Fruit fly (Drosophila melanogaster): ENCODE measurements around the gene CG43895.

Gene CG43895

dm6 chr3L:21841079-21841478 is 27.6 kb upstream of the CG43895 start, which contains the start of gene P5CDh1:
Gene P5CDh1, minus strand, starts transcription at chr3L:21841356.
- TF ChIP-seq fd59A (GFP tag; optimal IDR thresholded peaks at IDR 0.05): no peak
- TF ChIP-seq Blimp-1 (GFP tag; optimal IDR thresholded peaks at IDR 0.05): no peak
- TF ChIP-seq fkh (GFP tag; optimal IDR thresholded peaks at IDR 0.05): peak; percentile 25
- no peak for TF ChIP-seq Gug (GFP tag; IDR thresholded peaks at IDR 0.05)
- TF ChIP-seq eg (GFP tag; IDR thresholded peaks at IDR 0.05): peak; percentile 66; the same call in 2 of the 3 replicates
- TF ChIP-seq pdm3 (GFP tag; optimal IDR thresholded peaks at IDR 0.05): no peak
- TF ChIP-seq Ets96B (tag; optimal IDR thresholded peaks at IDR 0.05): no peak
- TF ChIP-seq CG6163 (GFP tag; IDR thresholded peaks at IDR 0.05): peak; percentile 47; the same call in 1 of the 3 replicates
- no peak for TF ChIP-seq CG8319 (GFP tag; optimal IDR thresholded peaks at IDR 0.05)
- peak; percentile 25 for TF ChIP-seq cyc (GFP tag; optimal IDR thresholded peaks at IDR 0.05)
- TF ChIP-seq CG10669 (GFP tag; optimal IDR thresholded peaks at IDR 0.05): no peak
- TF ChIP-seq CG3032 (tag; optimal IDR thresholded peaks at IDR 0.05): peak; percentile 11
- TF ChIP-seq CG7368 (GFP tag; optimal IDR thresholded peaks at IDR 0.05): no peak
- no peak for TF ChIP-seq svp (GFP tag)
- peak; percentile 10 for TF ChIP-seq CG3919 (GFP tag; optimal IDR thresholded peaks at IDR 0.05)
- TF ChIP-seq CG1621 (tag; optimal IDR thresholded peaks at IDR 0.05): peak; percentile 65
- peak; percentile 43 for TF ChIP-seq Eip78C (GFP tag)
- TF ChIP-seq Hr39 (GFP tag; optimal IDR thresholded peaks at IDR 0.05): no peak
- TF ChIP-seq CG6276 (GFP tag; optimal IDR thresholded peaks at IDR 0.05): no peak
- TF ChIP-seq Sox14 (GFP tag; optimal IDR thresholded peaks at IDR 0.05): peak; percentile 45
- no peak for TF ChIP-seq CG6854 (GFP tag; optimal IDR thresholded peaks at IDR 0.05)
- no peak for TF ChIP-seq Met (GFP tag; optimal IDR thresholded peaks at IDR 0.05)
- no peak for TF ChIP-seq Ets21C (GFP tag; optimal IDR thresholded peaks at IDR 0.05)
- TF ChIP-seq Smox (GFP tag; optimal IDR thresholded peaks at IDR 0.05): no peak
- TF ChIP-seq Hr4 (GFP tag; optimal IDR thresholded peaks at IDR 0.05): no peak
- peak; percentile 74 for TF ChIP-seq dsx (GFP tag; optimal IDR thresholded peaks at IDR 0.05; ENCODE audit: poor library complexity, severe bottlenecking)
- TF ChIP-seq vri (GFP tag; optimal IDR thresholded peaks at IDR 0.05): peak; percentile 85
- no peak for TF ChIP-seq Hr38 (GFP tag; optimal IDR thresholded peaks at IDR 0.05)
- TF ChIP-seq Sox102F (GFP tag; optimal IDR thresholded peaks at IDR 0.05): no peak
- TF ChIP-seq OdsH (GFP tag; optimal IDR thresholded peaks at IDR 0.05): no peak
- no peak for TF ChIP-seq ss (GFP tag; optimal IDR thresholded peaks at IDR 0.05)
- TF ChIP-seq CG11294 (GFP tag; IDR thresholded peaks at IDR 0.05): 0 out of 2 replicates have a peak, but pooled peaks have one; percentile 10
- no peak for TF ChIP-seq CG8632 (GFP tag; optimal IDR thresholded peaks at IDR 0.05)

dm6 chr3L:21840642-21840987 is 27.1 kb upstream of the CG43895 start:
- TF ChIP-seq CG4318 (GFP tag; optimal IDR thresholded peaks at IDR 0.05): no peak
- TF ChIP-seq CG1621 (tag; optimal IDR thresholded peaks at IDR 0.05): no peak
- TF ChIP-seq Eip75B (GFP tag; optimal IDR thresholded peaks at IDR 0.05): no peak
- TF ChIP-seq CG9139 (GFP tag; optimal IDR thresholded peaks at IDR 0.05): no peak
- no peak for TF ChIP-seq ss (GFP tag; optimal IDR thresholded peaks at IDR 0.05)

dm6 chr3L:21839720-21840641 is 26.5 kb upstream of the CG43895 start:
- TF ChIP-seq CG7368 (GFP tag; optimal IDR thresholded peaks at IDR 0.05) (peak; percentile 94), CG6854 (GFP tag; optimal IDR thresholded peaks at IDR 0.05) (peak; percentile 95), spab (GFP tag; optimal IDR thresholded peaks at IDR 0.05) (peak; percentile 95), Hr38 (GFP tag; optimal IDR thresholded peaks at IDR 0.05) (peak; percentile 15), Gug (GFP tag; IDR thresholded peaks at IDR 0.05) (peak; percentile 86), Ets21C (GFP tag; optimal IDR thresholded peaks at IDR 0.05) (peak; percentile 96), CG16779 (tag; optimal IDR thresholded peaks at IDR 0.05) (peak; percentile 96), CG9139 (GFP tag; optimal IDR thresholded peaks at IDR 0.05) (peak; percentile 82), Hr39 (GFP tag; optimal IDR thresholded peaks at IDR 0.05) (peak; percentile 95), svp (GFP tag) (peak; percentile 99), CG6163 (GFP tag; IDR thresholded peaks at IDR 0.05) (peak; percentile 94), ss (GFP tag; optimal IDR thresholded peaks at IDR 0.05) (peak; percentile 91 to 94), CG4318 (GFP tag; optimal IDR thresholded peaks at IDR 0.05) (peak; percentile 95), vri (GFP tag; optimal IDR thresholded peaks at IDR 0.05) (peak; percentile 91), acj6 (GFP tag; optimal IDR thresholded peaks at IDR 0.05) (peak; percentile 96), fkh (GFP tag; optimal IDR thresholded peaks at IDR 0.05) (peak; percentile 62), CG11294 (GFP tag; IDR thresholded peaks at IDR 0.05) (peak; percentile 83), Hr4 (GFP tag; optimal IDR thresholded peaks at IDR 0.05) (peak; percentile 98), Sox102F (GFP tag; optimal IDR thresholded peaks at IDR 0.05) (peak; percentile 98), topi (GFP tag; optimal IDR thresholded peaks at IDR 0.05) (peak; percentile 97), CG3919 (GFP tag; optimal IDR thresholded peaks at IDR 0.05) (peak; percentile 96), Eip93F (GFP tag; optimal IDR thresholded peaks at IDR 0.05) (peak; percentile 70), eg (GFP tag; IDR thresholded peaks at IDR 0.05) (peak; percentile 98), CG8319 (GFP tag; optimal IDR thresholded peaks at IDR 0.05) (peak; percentile 88), Eip75B (GFP tag; optimal IDR thresholded peaks at IDR 0.05) (peak; percentile 98), Ets96B (tag; optimal IDR thresholded peaks at IDR 0.05) (peak; percentile 94), salr (GFP tag; optimal IDR thresholded peaks at IDR 0.05) (peak; percentile 83 to 98), CG6808 (GFP tag; optimal IDR thresholded peaks at IDR 0.05) (peak; percentile 95)

Data from whole organism, prepupa.